Worm (Caenorhabditis elegans): ENCODE results near the gene C25D7.5.

C25D7.5 gene

DNA sequence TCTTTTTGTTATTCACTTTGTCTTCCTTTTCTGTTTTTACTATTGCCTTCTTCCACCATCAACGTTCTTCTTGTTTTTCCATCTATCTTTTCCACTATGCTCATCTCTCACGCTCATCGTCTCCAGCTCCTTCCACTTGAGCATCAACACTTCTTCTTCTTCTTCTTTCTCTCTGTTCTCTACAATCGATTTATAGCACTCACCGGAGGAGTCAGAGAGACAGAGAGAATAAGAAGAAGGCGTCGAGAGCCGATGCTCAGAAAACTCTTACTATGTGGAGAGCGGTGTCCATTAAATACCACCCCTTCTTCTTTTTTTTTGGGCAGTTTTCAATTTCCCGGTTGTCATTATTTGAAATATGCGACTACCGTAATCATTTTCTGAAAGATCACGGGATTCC lies 22.5 kb downstream of the C25D7.5 start:
- TF ChIP-seq unc-62 (GFP tag; optimal IDR thresholded peaks at IDR 0.05), result no peak

- TF ChIP-seq unc-62 (GFP tag; optimal IDR thresholded peaks at IDR 0.05), result no peak
These were observed 26.1 kb downstream of the C25D7.5 start for ce11 chrV:15078560-15078959.

ce11 chrV:15082291-15082690 lies 29.8 kb downstream of the C25D7.5 start, which contains the start of the genes C01G10.10 and C01G10.9:
TSS of gene C01G10.10 (minus strand) at chrV:15082441.
TSS of gene C01G10.9 (plus strand) at chrV:15082530.
- TF ChIP-seq unc-62 (GFP tag; optimal IDR thresholded peaks at IDR 0.05), result no peak

- TF ChIP-seq unc-62 (GFP tag; optimal IDR thresholded peaks at IDR 0.05), result no peak
These were observed 31.2 kb downstream of the C25D7.5 start for ce11 chrV:15083659-15084058.

DNA sequence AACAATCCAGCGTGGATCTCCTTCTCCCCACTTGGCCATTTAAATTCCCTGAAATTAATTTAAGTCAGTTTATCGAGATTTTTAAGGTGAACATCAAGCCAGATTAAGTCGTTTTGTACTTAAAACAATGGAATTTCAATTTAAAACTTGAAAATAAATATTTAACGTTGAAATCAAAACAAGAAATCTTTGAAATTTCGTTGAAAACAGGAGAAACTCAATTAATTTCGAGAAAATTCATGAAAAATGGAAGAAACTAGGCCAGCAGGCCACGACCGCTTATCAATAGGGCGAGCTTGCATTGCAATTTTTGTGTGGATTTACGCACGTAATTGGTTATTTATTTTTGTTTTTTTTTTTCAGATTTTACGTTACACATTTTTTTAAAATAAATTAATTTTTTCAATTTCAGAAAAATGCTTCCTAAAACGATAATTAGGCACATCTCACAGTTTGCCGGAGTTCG lies 32.9 kb downstream of the C25D7.5 start, which contains the start of the genes ahsa-1 and C01G10.7:
ahsa-1 (minus strand) TSS at position 51 of the 466 bp plus-strand sequence.
C01G10.7 (plus strand) TSS at position 413 of the 466 bp plus-strand sequence.
- TF ChIP-seq unc-62 (GFP tag; optimal IDR thresholded peaks at IDR 0.05), result no peak

ce11 chrV:15087207-15087706 lies 34.8 kb downstream of the C25D7.5 start, which contains the start of the genes C01G10.15 and C01G10.6:
TSS of gene C01G10.15 (minus strand) at chrV:15087307.
TSS of gene C01G10.6 (plus strand) at chrV:15087656.
- no peak for TF ChIP-seq unc-62 (GFP tag; optimal IDR thresholded peaks at IDR 0.05)

- TF ChIP-seq unc-62 (GFP tag; optimal IDR thresholded peaks at IDR 0.05), result no peak
These were observed 36.2 kb downstream of the C25D7.5 start, which contains the start of gene C01G10.18 for ce11 chrV:15088613-15089012. TSS of gene C01G10.18 (minus strand) at chrV:15088713.

- TF ChIP-seq unc-62 (GFP tag; optimal IDR thresholded peaks at IDR 0.05), result no peak
These were observed 37.0 kb downstream of the C25D7.5 start, which contains the start of the genes C01G10.5 and C01G10.4 for ce11 chrV:15089438-15089837. TSS of gene C01G10.5 (minus strand) at chrV:15089538. TSS of gene C01G10.4 (plus strand) at chrV:15089740.

DNA sequence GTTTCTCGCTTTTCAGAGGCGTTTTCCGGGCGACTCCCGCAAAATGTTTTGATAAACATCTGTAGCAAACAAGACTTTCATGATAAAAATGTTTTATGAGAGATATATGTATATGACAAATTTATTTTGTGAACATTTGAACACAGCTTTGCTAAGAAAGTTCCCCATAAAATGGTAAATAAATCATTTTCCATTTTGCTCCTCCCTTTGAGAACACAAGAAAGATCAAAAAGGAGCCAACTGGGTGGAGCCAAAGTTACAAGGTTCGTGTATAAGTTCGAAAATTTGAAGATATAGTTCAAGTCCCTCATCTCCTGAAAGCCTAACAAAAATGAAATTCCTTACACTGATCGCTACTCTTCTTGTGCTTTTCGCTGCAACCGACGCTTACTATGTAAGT lies 38.0 kb downstream of the C25D7.5 start, which contains the start of gene C01G10.17:
C01G10.17 (plus strand) TSS at position 301 of the 400 bp plus-strand sequence.
- no peak for TF ChIP-seq unc-62 (GFP tag; optimal IDR thresholded peaks at IDR 0.05)

- TF ChIP-seq unc-62 (GFP tag; optimal IDR thresholded peaks at IDR 0.05), result no peak
These were observed 40.2 kb downstream of the C25D7.5 start, which contains the start of gene txt-12 for ce11 chrV:15092666-15093065. TSS of gene txt-12 (plus strand) at chrV:15092966.

ce11 chrV:15094749-15095148 lies 42.3 kb downstream of the C25D7.5 start, which contains the start of gene srx-78:
TSS of gene srx-78 (plus strand) at chrV:15095049.
- no peak for TF ChIP-seq unc-62 (GFP tag; optimal IDR thresholded peaks at IDR 0.05)

ce11 chrV:15099447-15099846 lies 47.0 kb downstream of the C25D7.5 start, which contains the start of gene C01G10.1:
TSS of gene C01G10.1 (plus strand) at chrV:15099747.
- TF ChIP-seq unc-62 (GFP tag; optimal IDR thresholded peaks at IDR 0.05), result no peak
